Worm (Caenorhabditis elegans): Measurements from ENCODE around the gene srh-118.

ce11 chrV:17527729-17528128, 31.8 kb upstream of the srh-118 start, which contains the start of gene srz-90:
- TF ChIP-seq elt-3 (tag; optimal IDR thresholded peaks at IDR 0.05) (no peak), ztf-11 (tag; optimal IDR thresholded peaks at IDR 0.05) (no peak), lin-13 (tag; optimal IDR thresholded peaks at IDR 0.05) (no peak), snpc-4 (tag; optimal IDR thresholded peaks at IDR 0.05) (no peak), nhr-237 (tag; optimal IDR thresholded peaks at IDR 0.05) (no peak), unc-39 (tag; optimal IDR thresholded peaks at IDR 0.05) (no peak), pha-4 (tag; optimal IDR thresholded peaks at IDR 0.05) (no peak), nhr-12 (tag; optimal IDR thresholded peaks at IDR 0.05) (no peak), hlh-1 (tag; optimal IDR thresholded peaks at IDR 0.05) (no peak), unc-62 (GFP tag; optimal IDR thresholded peaks at IDR 0.05) (no peak), nhr-76 (tag; optimal IDR thresholded peaks at IDR 0.05) (no peak), nhr-2 (tag; optimal IDR thresholded peaks at IDR 0.05) (no peak), ces-1 (GFP tag; optimal IDR thresholded peaks at IDR 0.05) (no peak), sptf-1 (tag; optimal IDR thresholded peaks at IDR 0.05) (no peak)

Data from whole organism, mixed stage, embryonic.